Fruit fly (Drosophila melanogaster) whole organism, prepupa: ENCODE measurements around the gene Prp40.

Experiments used
- Blimp-1 ChIP-seq: fragments of 200-800 bp; sonication (Bioruptor generic); optimal IDR thresholded peaks from 3 replicates; lab custom pipeline; 2017; ENCODE audit warnings: missing biosample characterization, missing genetic modification characterization, mild to moderate bottlenecking, moderate library complexity, missing genetic modification reagents
- CG10669 ChIP-seq: fragments of 200-800 bp; sonication (Bioruptor generic); optimal IDR thresholded peaks from 3 replicates; lab custom pipeline; 2018; ENCODE audit warnings: missing biosample characterization, mild to moderate bottlenecking, missing genetic modification characterization, moderate library complexity
- CG11294 ChIP-seq: fragments of 200-800 bp; sonication (Bioruptor generic); IDR thresholded peaks from 2 replicates; pipeline ENCODE4 v1.3.6; 2022; ENCODE audit warnings: missing biosample characterization, missing genetic modification characterization
- CG11762 ChIP-seq: fragments of 200-800 bp; sonication (Bioruptor generic); optimal IDR thresholded peaks from 3 replicates; lab custom pipeline; 2016; ENCODE audit warnings: missing biosample characterization, missing genetic modification characterization; ENCODE audit not compliant: insufficient read depth
- CG11902 ChIP-seq: fragments of 200-800 bp; sonication (Bioruptor generic); optimal IDR thresholded peaks from 3 replicates; lab custom pipeline; 2016; ENCODE audit warnings: missing biosample characterization, missing genetic modification characterization
- CG15336 ChIP-seq: fragments of 200-800 bp; sonication (Bioruptor generic); IDR thresholded peaks from 2 replicates; pipeline ENCODE4 v1.3.6; 2022; ENCODE audit warnings: missing biosample characterization, missing genetic modification characterization
- CG1621 ChIP-seq: fragments of 200-800 bp; sonication (Bioruptor generic); optimal IDR thresholded peaks from 3 replicates; lab custom pipeline; 2018; ENCODE audit warnings: missing biosample characterization, mild to moderate bottlenecking, missing genetic modification characterization
- CG16779 ChIP-seq: fragments of 200-800 bp; sonication (Bioruptor generic); optimal IDR thresholded peaks from 3 replicates; lab custom pipeline; 2017; ENCODE audit warnings: missing biosample characterization, mild to moderate bottlenecking, missing genetic modification characterization
- CG32006 ChIP-seq: fragments of 200-800 bp; sonication (Bioruptor generic); optimal IDR thresholded peaks from 3 replicates; lab custom pipeline; 2017; ENCODE audit warnings: missing biosample characterization, mild to moderate bottlenecking, missing genetic modification characterization
- CG4318 ChIP-seq: fragments of 200-800 bp; sonication (Bioruptor generic); optimal IDR thresholded peaks from 3 replicates; lab custom pipeline; 2017; ENCODE audit warnings: missing biosample characterization, mild to moderate bottlenecking, missing genetic modification characterization
- CG6163 ChIP-seq: fragments of 200-800 bp; sonication (Bioruptor generic); IDR thresholded peaks from 3 replicates; pipeline ENCODE4 v1.3.6; 2022; ENCODE audit warnings: missing biosample characterization, missing genetic modification characterization
- CG6276 ChIP-seq: fragments of 200-800 bp; sonication (Bioruptor generic); optimal IDR thresholded peaks from 2 replicates; lab custom pipeline; 2017; ENCODE audit warnings: missing biosample characterization, mild to moderate bottlenecking, missing genetic modification characterization
- CG6792 ChIP-seq: fragments of 200-800 bp; sonication (Bioruptor generic); optimal IDR thresholded peaks from 3 replicates; lab custom pipeline; 2016; ENCODE audit warnings: missing biosample characterization, missing genetic modification characterization
- CG6808 ChIP-seq: fragments of 200-800 bp; sonication (Bioruptor generic); optimal IDR thresholded peaks from 3 replicates; lab custom pipeline; 2017; ENCODE audit warnings: missing biosample characterization, missing genetic modification characterization, mild to moderate bottlenecking, moderate library complexity, missing genetic modification reagents
- CG6854 ChIP-seq: fragments of 200-800 bp; sonication (Bioruptor generic); optimal IDR thresholded peaks from 2 replicates; lab custom pipeline; 2017; ENCODE audit warnings: missing biosample characterization, mild to moderate bottlenecking, missing genetic modification characterization
- CG7368 ChIP-seq: fragments of 200-800 bp; sonication (Bioruptor generic); optimal IDR thresholded peaks from 3 replicates; lab custom pipeline; 2016; ENCODE audit warnings: missing biosample characterization, missing genetic modification characterization
- CG8632 ChIP-seq: fragments of 200-800 bp; sonication (Bioruptor generic); optimal IDR thresholded peaks from 3 replicates; lab custom pipeline; 2016; ENCODE audit warnings: missing biosample characterization, missing genetic modification characterization
- CG9139 ChIP-seq: fragments of 200-800 bp; sonication (Bioruptor generic); optimal IDR thresholded peaks from 3 replicates; lab custom pipeline; 2017; ENCODE audit warnings: missing biosample characterization, mild to moderate bottlenecking, missing genetic modification characterization
- Eip78C ChIP-seq: fragments of 200-800 bp; sonication (Bioruptor generic); peaks from one replicate; lab custom pipeline; 2016; ENCODE audit warnings: missing biosample characterization, missing genetic modification characterization
- Eip93F ChIP-seq: fragments of 200-800 bp; sonication (Bioruptor generic); optimal IDR thresholded peaks from 2 replicates; lab custom pipeline; 2016; ENCODE audit warnings: missing biosample characterization, mild to moderate bottlenecking, missing genetic modification characterization
- Ets21C ChIP-seq: fragments of 200-800 bp; sonication (Bioruptor generic); optimal IDR thresholded peaks from 3 replicates; lab custom pipeline; 2016; ENCODE audit warnings: missing biosample characterization, missing genetic modification characterization
- Ets96B ChIP-seq: fragments of 200-800 bp; optimal IDR thresholded peaks from 2 replicates; lab custom pipeline; 2019; ENCODE audit warnings: missing biosample characterization, mild to moderate bottlenecking, missing genetic modification characterization, moderate library complexity
- Gug ChIP-seq: fragments of 200-800 bp; sonication (Bioruptor generic); IDR thresholded peaks from 2 replicates; pipeline ENCODE4 v1.3.6; 2022; ENCODE audit warnings: missing biosample characterization, missing genetic modification characterization
- Hr38 ChIP-seq: sonication (Bioruptor generic); optimal IDR thresholded peaks from 2 replicates; lab custom pipeline; 2016; ENCODE audit warnings: missing biosample characterization, missing genetic modification characterization
- Hr39 ChIP-seq: fragments of 200-800 bp; sonication (Bioruptor generic); optimal IDR thresholded peaks from 2 replicates; lab custom pipeline; 2016; ENCODE audit warnings: missing biosample characterization, missing genetic modification characterization
- Lpt ChIP-seq: fragments of 200-800 bp; sonication (Bioruptor generic); optimal IDR thresholded peaks from 3 replicates; lab custom pipeline; 2016; ENCODE audit warnings: missing biosample characterization, missing genetic modification characterization
- OdsH ChIP-seq: fragments of 200-800 bp; sonication (Bioruptor generic); optimal IDR thresholded peaks from 3 replicates; lab custom pipeline; 2016; ENCODE audit warnings: missing biosample characterization, missing genetic modification characterization
- Smox ChIP-seq: fragments of 200-800 bp; sonication (Bioruptor generic); optimal IDR thresholded peaks from 3 replicates; lab custom pipeline; 2016; ENCODE audit warnings: missing biosample characterization, missing genetic modification characterization
- Sox102F ChIP-seq: fragments of 200-800 bp; sonication (Bioruptor generic); optimal IDR thresholded peaks from 2 replicates; lab custom pipeline; 2016; ENCODE audit warnings: missing biosample characterization, mild to moderate bottlenecking, missing genetic modification characterization
- Sox15 ChIP-seq: fragments of 200-800 bp; sonication (Bioruptor generic); optimal IDR thresholded peaks from 3 replicates; lab custom pipeline; 2016; ENCODE audit warnings: missing biosample characterization, missing genetic modification characterization
- cyc ChIP-seq: fragments of 200-800 bp; sonication (Bioruptor generic); optimal IDR thresholded peaks from 3 replicates; lab custom pipeline; 2016; ENCODE audit warnings: missing biosample characterization, missing genetic modification characterization
- dsx ChIP-seq: fragments of 200-800 bp; optimal IDR thresholded peaks from 3 replicates; lab custom pipeline; 2019; ENCODE audit warnings: missing biosample characterization, mild to moderate bottlenecking, missing genetic modification characterization, moderate library complexity; ENCODE audit not compliant: poor library complexity, severe bottlenecking
- esn ChIP-seq: fragments of 200-800 bp; sonication (Bioruptor generic); optimal IDR thresholded peaks from 2 replicates; lab custom pipeline; 2016; ENCODE audit warnings: missing biosample characterization, mild to moderate bottlenecking, missing genetic modification characterization, moderate library complexity
- fd59A ChIP-seq: fragments of 200-800 bp; sonication (Bioruptor generic); optimal IDR thresholded peaks from 2 replicates; lab custom pipeline; 2017; ENCODE audit warnings: missing biosample characterization, mild to moderate bottlenecking, missing genetic modification characterization, missing genetic modification reagents
- pdm3 ChIP-seq: fragments of 200-800 bp; sonication (Bioruptor generic); optimal IDR thresholded peaks from 3 replicates; lab custom pipeline; 2016; ENCODE audit warnings: missing biosample characterization, missing genetic modification characterization
- salr ChIP-seq, 2 experiments: fragments of 200-800 bp; sonication (Bioruptor generic); optimal IDR thresholded peaks; 3 replicates each; lab custom pipeline; 2016 to 2018; ENCODE audit warnings: missing biosample characterization in 2 of 2, missing genetic modification characterization in 2 of 2, mild to moderate bottlenecking in 1 of 2
- spab ChIP-seq: fragments of 200-800 bp; sonication (Bioruptor generic); optimal IDR thresholded peaks from 2 replicates; lab custom pipeline; 2017; ENCODE audit warnings: missing biosample characterization, mild to moderate bottlenecking, missing genetic modification characterization, missing genetic modification reagents
- ss ChIP-seq, 2 experiments: fragments of 200-800 bp; sonication (Bioruptor generic); optimal IDR thresholded peaks; 2 replicates in 1 of 2; 3 replicates in 1 of 2; lab custom pipeline; 2017 to 2018; ENCODE audit warnings: mild to moderate bottlenecking in 2 of 2, missing biosample characterization in 2 of 2, missing genetic modification characterization in 2 of 2, moderate library complexity in 1 of 2
- svp ChIP-seq: fragments of 200-800 bp; sonication (Bioruptor generic); peaks from one replicate; lab custom pipeline; 2016; ENCODE audit warnings: missing biosample characterization, missing genetic modification characterization
- topi ChIP-seq: fragments of 200-800 bp; sonication (Bioruptor generic); optimal IDR thresholded peaks from 3 replicates; lab custom pipeline; 2016; ENCODE audit warnings: missing biosample characterization, missing genetic modification characterization
- vri ChIP-seq: fragments of 200-800 bp; sonication (Bioruptor generic); optimal IDR thresholded peaks from 3 replicates; lab custom pipeline; 2016; ENCODE audit warnings: missing biosample characterization, mild to moderate bottlenecking, missing genetic modification characterization

Gene Prp40

dm6 chr2L:3004601-3005000 lies 18.4 kb upstream of the Prp40 start (continued):
- peak; percentile 52 for TF ChIP-seq Hr39 (GFP tag; lab: Kevin White, UChicago)
- peak; percentile 25 for TF ChIP-seq CG9139 (GFP tag; lab: Kevin White, UChicago)
- TF ChIP-seq CG6163 (GFP tag; lab: Robert Waterston, UW): peak; percentile 66
- no peak for TF ChIP-seq CG16779
- TF ChIP-seq CG1621 (tag; lab: Kevin White, UChicago): peak; percentile 15
- peak; percentile 83 for TF ChIP-seq Eip78C (GFP tag; lab: Kevin White, UChicago)
- no peak for TF ChIP-seq Blimp-1 (GFP tag; lab: Kevin White, UChicago)
- TF ChIP-seq, all 60 proteins: peak for 41

DNA sequence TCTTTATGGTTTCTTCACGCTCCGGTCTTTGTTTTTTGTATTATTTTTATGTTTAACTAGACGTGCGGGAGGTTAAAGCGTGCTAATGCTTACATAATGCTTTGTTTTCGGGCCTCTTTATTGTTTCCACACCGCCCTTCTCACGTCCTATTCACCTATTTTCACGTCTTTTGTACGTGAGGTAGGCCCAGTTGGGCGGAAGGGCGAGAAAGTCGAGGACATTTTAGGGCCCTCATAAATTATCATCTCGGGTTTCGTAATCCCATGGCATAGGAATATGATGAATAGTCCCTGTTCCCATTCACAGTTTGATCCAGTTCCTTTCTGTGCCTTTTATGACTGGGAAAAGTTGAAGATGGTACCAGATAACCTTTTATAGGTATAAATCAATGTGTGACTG lies 17.5 kb upstream of the Prp40 start:
- TF ChIP-seq ss (GFP tag; optimal IDR thresholded peaks at IDR 0.05; lab: Kevin White, UChicago) (no peak), CG6792 (no peak), CG6163 (GFP tag; lab: Robert Waterston, UW) (no peak), OdsH (GFP tag; lab: Kevin White, UChicago) (no peak), fd59A (GFP tag; lab: Kevin White, UChicago) (no peak)

DNA sequence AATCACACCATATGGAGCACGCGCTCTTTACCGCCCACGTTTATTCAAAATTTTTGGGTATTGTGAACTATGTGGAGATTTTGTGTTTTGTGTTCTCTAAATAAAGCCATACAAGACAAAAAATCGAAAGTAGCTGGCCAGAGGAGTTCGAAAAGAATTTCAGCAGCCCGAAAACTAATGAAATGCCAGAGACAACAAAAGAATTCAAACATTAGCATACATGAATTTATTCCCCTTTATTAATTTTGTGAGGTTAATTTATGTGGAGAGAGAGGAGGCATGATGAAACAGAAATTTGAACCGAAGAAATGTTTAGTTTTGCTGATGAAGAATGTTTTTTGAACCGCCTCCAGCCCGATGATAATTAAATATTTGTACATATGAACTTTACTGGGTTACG lies 16.8 kb upstream of the Prp40 start:
- TF ChIP-seq CG11294 (GFP tag; lab: Robert Waterston, UW) (no peak), CG6792 (no peak), salr (GFP tag; optimal IDR thresholded peaks at IDR 0.05; lab: Kevin White, UChicago) (no peak), pdm3 (GFP tag; lab: Kevin White, UChicago) (no peak)

DNA sequence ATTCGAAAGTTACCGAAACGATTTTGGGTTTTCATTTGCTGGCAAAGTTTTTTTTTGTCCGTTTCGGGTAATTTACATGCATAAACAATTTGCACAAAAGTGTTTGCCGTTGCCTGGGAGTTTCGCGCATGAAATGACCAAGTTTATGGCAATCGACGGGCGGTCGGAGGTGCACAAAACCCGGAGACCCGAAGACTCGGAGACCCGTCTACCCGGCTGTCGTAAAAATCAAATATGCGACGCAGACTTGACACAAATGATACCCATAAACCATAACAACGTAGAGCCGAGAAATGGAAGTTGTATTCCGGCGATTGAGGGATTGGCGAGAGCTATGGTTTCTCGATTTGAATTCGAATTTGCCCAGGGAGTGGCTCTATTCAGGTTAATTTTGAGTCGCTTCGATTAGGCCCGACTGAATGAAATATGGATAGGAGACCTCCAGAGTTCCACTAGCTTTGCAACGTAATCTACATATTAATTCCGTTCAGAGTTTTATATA lies 16.1 kb upstream of the Prp40 start:
- no peak for TF ChIP-seq CG4318 (GFP tag; lab: Kevin White, UChicago)
- no peak for TF ChIP-seq CG32006 (GFP tag; lab: Kevin White, UChicago)

DNA sequence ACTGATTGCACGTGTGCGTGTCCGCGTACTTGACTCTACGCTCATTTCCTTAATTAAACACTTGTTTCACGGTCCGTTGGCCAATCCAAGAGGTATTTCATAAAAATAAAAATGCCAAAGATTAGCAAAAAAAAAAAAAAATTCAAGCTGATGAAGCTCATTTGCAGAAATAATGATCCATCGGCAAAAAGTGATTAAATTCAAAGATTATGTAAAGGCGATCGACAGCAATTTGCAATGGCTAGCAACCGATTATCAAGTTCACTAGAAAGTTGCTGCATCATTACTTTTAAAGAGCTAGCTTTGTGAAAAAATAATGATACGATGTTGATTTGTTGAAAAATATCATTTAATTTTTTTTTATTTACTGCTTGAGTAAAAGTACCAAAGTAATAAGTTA lies 13.6 kb upstream of the Prp40 start:
- no peak for TF ChIP-seq Lpt (GFP tag; lab: Kevin White, UChicago)
- no peak for TF ChIP-seq Ets96B (tag; lab: Kevin White, UChicago)
- no peak for TF ChIP-seq Smox (GFP tag; lab: Kevin White, UChicago)
- no peak for TF ChIP-seq CG6808
- TF ChIP-seq dsx: no peak
- no peak for TF ChIP-seq Sox102F (GFP tag; lab: Kevin White, UChicago)
- no peak for TF ChIP-seq CG6792
- TF ChIP-seq CG7368 (GFP tag; lab: Kevin White, UChicago): no peak
- no peak for TF ChIP-seq svp (GFP tag; lab: Kevin White, UChicago)
- TF ChIP-seq Hr38: no peak
- TF ChIP-seq CG9139 (GFP tag; lab: Kevin White, UChicago): no peak
- TF ChIP-seq vri: no peak
- TF ChIP-seq Hr39 (GFP tag; lab: Kevin White, UChicago): no peak
- TF ChIP-seq topi (GFP tag; lab: Kevin White, UChicago): no peak
- no peak for TF ChIP-seq Sox15 (GFP tag; lab: Kevin White, UChicago)
- no peak for TF ChIP-seq fd59A (GFP tag; lab: Kevin White, UChicago)

DNA sequence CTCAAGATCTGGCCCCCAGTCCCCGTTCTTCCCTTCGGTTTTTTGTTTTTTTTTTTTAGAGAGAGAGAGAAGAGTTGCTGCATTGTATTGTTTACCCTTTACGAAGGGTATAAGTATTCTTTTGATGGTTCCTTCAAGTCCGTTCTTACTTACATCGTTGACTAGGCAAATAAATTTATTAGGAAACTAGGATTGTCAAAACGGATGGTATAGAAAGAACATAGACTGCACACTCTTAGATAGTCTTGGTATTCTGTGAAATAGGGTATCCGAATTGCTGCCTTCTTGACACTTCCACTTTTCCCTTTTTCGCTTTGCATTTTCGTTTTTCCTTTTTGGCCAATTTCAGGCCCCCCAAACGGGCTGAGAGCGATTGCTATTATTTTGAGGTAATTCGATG lies 11.5 kb upstream of the Prp40 start:
- TF ChIP-seq CG6854 (GFP tag; lab: Kevin White, UChicago) (peak; percentile 63), Eip78C (GFP tag; lab: Kevin White, UChicago) (peak; percentile 96), CG15336 (GFP tag; lab: Robert Waterston, UW) (peak; percentile 57; the same call in 1 of the 2 replicates), Ets21C (GFP tag; lab: Kevin White, UChicago) (peak; percentile 81), Eip93F (GFP tag; lab: Kevin White, UChicago) (peak; percentile 50), Smox (GFP tag; lab: Kevin White, UChicago) (peak; percentile 83), CG7368 (GFP tag; lab: Kevin White, UChicago) (peak; percentile 76), CG11902 (GFP tag; lab: Kevin White, UChicago) (peak; percentile 77), CG11762 (GFP tag; lab: Kevin White, UChicago) (peak; percentile 62), Gug (GFP tag; lab: Robert Waterston, UW) (no peak), esn (GFP tag; lab: Kevin White, UChicago) (peak; percentile 90), CG4318 (GFP tag; lab: Kevin White, UChicago) (no peak), CG6792 (peak; percentile 82), spab (GFP tag; lab: Kevin White, UChicago) (peak; percentile 61), CG6276 (GFP tag; lab: Kevin White, UChicago) (no peak), cyc (GFP tag; lab: Kevin White, UChicago) (peak; percentile 88), CG8632 (peak; percentile 79), CG10669 (GFP tag; lab: Kevin White, UChicago) (peak; percentile 74), CG6808 (peak; percentile 53)
